Worm (Caenorhabditis elegans): ENCODE data around the gene F54H5.14.

F54H5.14 gene

DNA sequence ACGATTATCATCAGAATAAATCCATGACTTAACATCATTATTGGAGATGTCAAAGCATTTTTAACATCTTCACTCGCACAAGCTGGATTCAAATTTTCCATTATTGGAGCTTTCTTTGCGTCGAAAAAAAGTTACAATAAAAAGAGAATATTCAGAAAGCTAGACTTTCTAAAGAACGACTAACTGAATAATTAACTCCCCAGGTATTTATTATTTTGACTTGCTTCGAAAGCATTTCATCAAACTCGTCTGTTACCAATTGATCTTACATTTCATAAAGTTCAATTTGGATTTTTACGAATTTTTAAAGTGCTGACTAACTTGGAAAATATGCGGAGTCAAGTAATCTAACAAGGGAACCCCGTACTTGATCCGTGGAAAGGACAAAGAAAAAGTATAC is 49.6 kb downstream of the F54H5.14 start, which contains the start of gene sra-29:
sra-29 (minus strand) TSS at position 101 of the 400 bp plus-strand sequence.
- TF ChIP-seq dao-5 (tag; optimal IDR thresholded peaks at IDR 0.05) (no peak), him-1 (tag; optimal IDR thresholded peaks at IDR 0.05) (no peak), W03F9.2 (tag; optimal IDR thresholded peaks at IDR 0.05) (no peak)

DNA sequence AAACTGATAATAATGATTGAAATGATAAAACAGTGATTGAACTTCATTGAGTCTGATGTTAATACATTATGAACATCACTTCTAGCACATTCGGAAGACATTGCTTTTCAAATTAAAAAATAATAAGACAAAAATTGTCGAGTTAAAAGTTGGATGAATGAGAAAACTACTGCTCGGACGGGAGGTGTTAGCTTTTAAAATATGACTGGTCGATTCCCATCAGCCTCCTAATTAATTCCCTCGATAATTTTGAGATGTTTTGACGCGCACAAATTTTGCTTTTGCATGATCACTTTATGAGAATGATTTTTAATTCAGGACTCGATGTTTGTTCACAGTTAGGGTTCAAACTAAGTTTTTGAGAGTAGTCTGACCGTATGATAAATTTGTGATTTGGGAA is 51.5 kb downstream of the F54H5.14 start, which contains the start of gene sra-28:
sra-28 (minus strand) TSS at position 101 of the 400 bp plus-strand sequence.
- TF ChIP-seq dao-5 (tag; optimal IDR thresholded peaks at IDR 0.05) = no peak
- TF ChIP-seq W03F9.2 (tag; optimal IDR thresholded peaks at IDR 0.05) = no peak
- no peak for TF ChIP-seq him-1 (tag; optimal IDR thresholded peaks at IDR 0.05)

Measured in whole organism, L4/young adult.